Worm (Caenorhabditis elegans) whole organism, L3 larva: ENCODE data around the gene aps-1.

ENCODE experiments used
- aly-2 ChIP-seq: fragments of 150-350 bp; optimal IDR thresholded peaks from 2 replicates; lab custom pipeline; 2014; ENCODE audit warnings: missing biosample characterization, missing genetic modification characterization
- eor-1 ChIP-seq, 2 experiments: fragments of 150-350 bp; optimal IDR thresholded peaks; 2 replicates each; lab custom pipeline; 2014 to 2018; ENCODE audit warnings: missing biosample characterization in 2 of 2, missing genetic modification characterization in 2 of 2
- nfya-1 ChIP-seq: sonication (generic microtip); optimal IDR thresholded peaks from 2 replicates; lab custom pipeline; 2017; ENCODE audit warnings: missing genetic modification characterization, mild to moderate bottlenecking, missing compliant biosample characterization, antibody characterized with exemption, moderate library complexity; ENCODE audit not compliant: insufficient read depth
- nhr-12 ChIP-seq: fragments of 150-350 bp; optimal IDR thresholded peaks from 2 replicates; lab custom pipeline; 2014; ENCODE audit warnings: missing biosample characterization, missing genetic modification characterization
- nhr-237 ChIP-seq: fragments of 150-350 bp; optimal IDR thresholded peaks from 2 replicates; lab custom pipeline; 2014; ENCODE audit warnings: missing biosample characterization, missing genetic modification characterization
- nhr-25 ChIP-seq: sonication (generic microtip); optimal IDR thresholded peaks from 2 replicates; lab custom pipeline; 2017; ENCODE audit warnings: missing biosample characterization, missing genetic modification characterization
- nhr-28 ChIP-seq: fragments of 150-350 bp; optimal IDR thresholded peaks from 2 replicates; lab custom pipeline; 2014; ENCODE audit warnings: missing biosample characterization, missing genetic modification characterization
- snpc-4 ChIP-seq: fragments of 150-350 bp; optimal IDR thresholded peaks from 2 replicates; lab custom pipeline; 2014; ENCODE audit warnings: missing biosample characterization, missing genetic modification characterization

ce11 chrV:5983380-5983779 lies 34.4 kb upstream of the aps-1 start, which contains the start of gene dhs-16:
- TF ChIP-seq nhr-28 (tag; lab: Kevin White, UChicago) (no peak), aly-2 (tag; lab: Kevin White, UChicago) (no peak), nhr-25 (tag; lab: Kevin White, UChicago) (no peak), snpc-4 (tag; lab: Kevin White, UChicago) (no peak), nhr-12 (no peak), eor-1 (tag; optimal IDR thresholded peaks at IDR 0.05; lab: Kevin White, UChicago) (no peak), nhr-237 (tag; lab: Kevin White, UChicago) (no peak), nfya-1 (tag; lab: Kevin White, UChicago) (no peak)
